Worm (Caenorhabditis elegans) whole organism, late embryonic: ENCODE data around the gene pyc-1.

Experiments used
- ceh-6 ChIP-seq: fragments of 200-800 bp; sonication (Bioruptor generic); optimal IDR thresholded peaks from 2 replicates; lab custom pipeline; 2018; ENCODE audit warnings: mild to moderate bottlenecking, missing genetic modification characterization, missing compliant biosample characterization
- dmd-4 ChIP-seq: sonication (generic microtip); optimal IDR thresholded peaks from 2 replicates; lab custom pipeline; 2016; ENCODE audit warnings: borderline replicate concordance, missing genetic modification characterization, missing compliant biosample characterization
- elt-2 ChIP-seq: sonication (generic microtip); optimal IDR thresholded peaks from 2 replicates; lab custom pipeline; 2016; ENCODE audit warnings: missing genetic modification reagents, missing genetic modification characterization, missing compliant biosample characterization
- fax-1 ChIP-seq: sonication (generic microtip); optimal IDR thresholded peaks from 2 replicates; lab custom pipeline; 2016; ENCODE audit warnings: missing genotype, missing genetic modification characterization, missing compliant biosample characterization
- gmeb-2 ChIP-seq: sonication (generic microtip); optimal IDR thresholded peaks from 2 replicates; lab custom pipeline; 2016; ENCODE audit warnings: missing genetic modification characterization, inconsistent platforms, missing compliant biosample characterization
- hlh-15 ChIP-seq: sonication (generic microtip); optimal IDR thresholded peaks from 2 replicates; lab custom pipeline; 2016; ENCODE audit warnings: missing genetic modification characterization, missing compliant biosample characterization
- nfya-1 ChIP-seq: sonication (generic microtip); optimal IDR thresholded peaks from 2 replicates; lab custom pipeline; 2017; ENCODE audit warnings: missing genetic modification characterization, mild to moderate bottlenecking, missing compliant biosample characterization, antibody characterized with exemption, moderate library complexity
- pag-3 ChIP-seq: sonication (generic microtip); optimal IDR thresholded peaks from 2 replicates; lab custom pipeline; 2016; ENCODE audit warnings: missing compliant biosample characterization, missing genetic modification characterization, borderline replicate concordance
- pax-1 ChIP-seq: fragments of 150-350 bp; optimal IDR thresholded peaks from 2 replicates; lab custom pipeline; 2014; ENCODE audit warnings: missing biosample characterization, missing genetic modification characterization
- rnt-1 ChIP-seq: sonication (generic microtip); optimal IDR thresholded peaks from 2 replicates; lab custom pipeline; 2016; ENCODE audit warnings: missing genetic modification characterization, missing compliant biosample characterization
- sox-2 ChIP-seq: fragments of 200-800 bp; sonication (Bioruptor generic); IDR thresholded peaks from 2 replicates; pipeline ENCODE4 v1.3.6; 2022; ENCODE audit warnings: missing genetic modification reagents, missing genetic modification characterization, missing compliant biosample characterization
- tbx-2 ChIP-seq: sonication (generic microtip); optimal IDR thresholded peaks from 2 replicates; lab custom pipeline; 2016; ENCODE audit warnings: missing genetic modification characterization, missing compliant biosample characterization
- unc-86 ChIP-seq: sonication (generic microtip); optimal IDR thresholded peaks from 2 replicates; lab custom pipeline; 2016; ENCODE audit warnings: missing genetic modification characterization, missing compliant biosample characterization

- TF ChIP-seq sox-2 (GFP tag; lab: Robert Waterston, UW) = no peak
- TF ChIP-seq fax-1 (tag; lab: Kevin White, UChicago) = no peak
- TF ChIP-seq unc-86 (tag; lab: Kevin White, UChicago) = no peak
- no peak for TF ChIP-seq gmeb-2
- no peak for TF ChIP-seq dmd-4 (tag; lab: Kevin White, UChicago)
- TF ChIP-seq ceh-6 = no peak
- TF ChIP-seq elt-2 (tag; lab: Kevin White, UChicago) = no peak
- TF ChIP-seq tbx-2 (tag; lab: Kevin White, UChicago) = no peak
- no peak for TF ChIP-seq pax-1 (tag; lab: Kevin White, UChicago)
- TF ChIP-seq hlh-15 = no peak
- TF ChIP-seq rnt-1 (tag; lab: Kevin White, UChicago) = no peak
- no peak for TF ChIP-seq pag-3 (tag; lab: Kevin White, UChicago)
- TF ChIP-seq nfya-1 (tag; lab: Kevin White, UChicago) = no peak
Measured at ce11 chrV:11846969-11847368, 24.6 kb upstream of the pyc-1 start.
